Fruit fly (Drosophila melanogaster) S2 (cell line): ENCODE data around the gene RpL34a.

ENCODE experiments used
- CG8478 ChIP-seq: fragments of >200 bp; optimal IDR thresholded peaks from 2 replicates; lab custom pipeline; 2018
- CTCF ChIP-seq, 2 experiments: fragments of >200 bp; optimal IDR thresholded peaks; 2 replicates each; lab custom pipeline; 2018

Gene RpL34a

dm6 chr3R:26072477-26072876 is 13.4 kb upstream of the RpL34a start:
- TF ChIP-seq CTCF (optimal IDR thresholded peaks at IDR 0.05; lab: Kevin White, UChicago) (no peak), CG8478 (no peak)

- no peak for TF ChIP-seq CTCF (optimal IDR thresholded peaks at IDR 0.05; lab: Kevin White, UChicago)
- no peak for TF ChIP-seq CG8478
Measured at dm6 chr3R:26068135-26068534, 9.1 kb upstream of the RpL34a start.

- TF ChIP-seq CTCF (optimal IDR thresholded peaks at IDR 0.05; lab: Kevin White, UChicago) (no peak), CG8478 (no peak)
Measured at dm6 chr3R:26064708-26065107, 5.6 kb upstream of the RpL34a start.

dm6 chr3R:26062911-26063310 is 3.8 kb upstream of the RpL34a start, which contains the start of gene CG14551:
TSS of gene CG14551 (minus strand) at chr3R:26063011.
- TF ChIP-seq CG8478 (no peak), CTCF (optimal IDR thresholded peaks at IDR 0.05; lab: Kevin White, UChicago) (no peak)

- TF ChIP-seq CG8478, result no peak
- TF ChIP-seq CTCF (optimal IDR thresholded peaks at IDR 0.05; lab: Kevin White, UChicago), result no peak
Measured at dm6 chr3R:26058066-26058465, 1.0 kb downstream of the RpL34a start, which contains the start of the genes PIG-P and Tcs6. TSS of gene PIG-P (minus strand) at chr3R:26058223. TSS of gene Tcs6 (minus strand) at chr3R:26058223.

dm6 chr3R:26056381-26056780 is 2.7 kb downstream of the RpL34a start, which contains the start of the genes Sld5 and CG14543:
TSS of gene Sld5 (minus strand) at chr3R:26056547.
TSS of gene CG14543 (plus strand) at chr3R:26056630.
- TF ChIP-seq CG8478 (no peak), CTCF (optimal IDR thresholded peaks at IDR 0.05; lab: Kevin White, UChicago) (no peak)

- TF ChIP-seq CG8478 (no peak), CTCF (optimal IDR thresholded peaks at IDR 0.05; lab: Kevin White, UChicago) (no peak)
Measured at dm6 chr3R:26055214-26055632, 3.8 kb downstream of the RpL34a start, which contains the start of gene Cmpk. TSS of gene Cmpk (minus strand) at chr3R:26055438.

- no peak for TF ChIP-seq CG8478
- TF ChIP-seq CTCF (optimal IDR thresholded peaks at IDR 0.05; lab: Kevin White, UChicago), result no peak
Measured at dm6 chr3R:26052150-26052908, 6.7 kb downstream of the RpL34a start, which contains the start of the genes Exo84 and Vps2. TSS of gene Exo84 (minus strand) at chr3R:26052257. TSS of gene Vps2 (plus strand) at chr3R:26052821.

dm6 chr3R:26042131-26042885 is 16.8 kb downstream of the RpL34a start:
- TF ChIP-seq CTCF (optimal IDR thresholded peaks at IDR 0.05; lab: Kevin White, UChicago) (no peak), CG8478 (no peak)

dm6 chr3R:26041417-26042101 is 17.5 kb downstream of the RpL34a start, which contains the start of gene gro:
TSS of gene gro (plus strand) at chr3R:26041736.
- no peak for TF ChIP-seq CG8478
- TF ChIP-seq CTCF (optimal IDR thresholded peaks at IDR 0.05; lab: Kevin White, UChicago), result peak; percentile 33 to 34

- no peak for TF ChIP-seq CTCF (optimal IDR thresholded peaks at IDR 0.05; lab: Kevin White, UChicago)
- TF ChIP-seq CG8478, result no peak
Measured at dm6 chr3R:26039793-26040335, 19.2 kb downstream of the RpL34a start.

dm6 chr3R:26037899-26038298 is 21.2 kb downstream of the RpL34a start:
- TF ChIP-seq CG8478, result no peak
- TF ChIP-seq CTCF (optimal IDR thresholded peaks at IDR 0.05; lab: Kevin White, UChicago), result no peak

dm6 chr3R:26036153-26037144 is 22.6 kb downstream of the RpL34a start:
- TF ChIP-seq CG8478, result no peak
- TF ChIP-seq CTCF (optimal IDR thresholded peaks at IDR 0.05; lab: Kevin White, UChicago), result no peak

- TF ChIP-seq CG8478 (no peak), CTCF (optimal IDR thresholded peaks at IDR 0.05; lab: Kevin White, UChicago) (no peak)
Measured at dm6 chr3R:26035369-26035656, 23.8 kb downstream of the RpL34a start.
